Worm (Caenorhabditis elegans) whole organism, mixed stage, embryonic: ENCODE results near the gene rcan-1.

Experiments
- M03D4.4 ChIP-seq: sonication (generic microtip); optimal IDR thresholded peaks from 2 replicates; lab custom pipeline; 2017; ENCODE audit warnings: mild to moderate bottlenecking, missing genetic modification characterization, missing compliant biosample characterization
- bed-3 ChIP-seq: fragments of 200-800 bp; sonication (Bioruptor generic); optimal IDR thresholded peaks from 3 replicates; lab custom pipeline; 2018; ENCODE audit warnings: mild to moderate bottlenecking, missing genetic modification characterization, moderate library complexity, missing compliant biosample characterization
- blmp-1 ChIP-seq: fragments of 150-350 bp; optimal IDR thresholded peaks from 2 replicates; lab custom pipeline; 2014; ENCODE audit warnings: missing biosample characterization, missing genetic modification characterization
- ceh-39 ChIP-seq: fragments of 150-350 bp; optimal IDR thresholded peaks from 2 replicates; lab custom pipeline; 2014; ENCODE audit warnings: missing biosample characterization, missing genetic modification characterization
- ceh-43 ChIP-seq: fragments of 200-800 bp; sonication (Bioruptor generic); optimal IDR thresholded peaks from 2 replicates; lab custom pipeline; 2018; ENCODE audit warnings: mild to moderate bottlenecking, missing genetic modification characterization, moderate library complexity, missing compliant biosample characterization
- ceh-83 ChIP-seq: fragments of 200-800 bp; sonication (Bioruptor generic); optimal IDR thresholded peaks from 2 replicates; lab custom pipeline; 2018; ENCODE audit warnings: mild to moderate bottlenecking, missing genetic modification characterization, missing compliant biosample characterization
- ces-1 ChIP-seq: fragments of 150-350 bp; optimal IDR thresholded peaks from 2 replicates; lab custom pipeline; 2014; ENCODE audit warnings: missing biosample characterization, missing genetic modification reagents, missing genetic modification characterization
- cnd-1 ChIP-seq: fragments of 200-800 bp; sonication (Bioruptor generic); optimal IDR thresholded peaks from 2 replicates; lab custom pipeline; 2018; ENCODE audit warnings: mild to moderate bottlenecking, missing genetic modification characterization, missing compliant biosample characterization
- drap-1 ChIP-seq: fragments of 200-800 bp; sonication (Bioruptor generic); optimal IDR thresholded peaks from 3 replicates; lab custom pipeline; 2018; ENCODE audit warnings: mild to moderate bottlenecking, missing genetic modification characterization, missing compliant biosample characterization
- elt-1 ChIP-seq: sonication (generic microtip); optimal IDR thresholded peaks from 2 replicates; lab custom pipeline; 2017; ENCODE audit warnings: missing genetic modification characterization, mild to moderate bottlenecking, missing compliant biosample characterization, antibody characterized with exemption, moderate library complexity, borderline replicate concordance; ENCODE audit not compliant: insufficient read depth
- elt-3 ChIP-seq: fragments of 150-350 bp; optimal IDR thresholded peaks from 2 replicates; lab custom pipeline; 2014; ENCODE audit warnings: missing biosample characterization, missing genetic modification characterization
- flh-1 ChIP-seq: fragments of 200-800 bp; sonication (Bioruptor generic); optimal IDR thresholded peaks from 2 replicates; lab custom pipeline; 2018; ENCODE audit warnings: mild to moderate bottlenecking, missing genetic modification characterization, moderate library complexity, missing compliant biosample characterization
- ham-2 ChIP-seq: fragments of 200-800 bp; sonication (Bioruptor generic); optimal IDR thresholded peaks from 2 replicates; lab custom pipeline; 2018; ENCODE audit warnings: mild to moderate bottlenecking, missing genetic modification characterization, missing compliant biosample characterization
- hlh-1 ChIP-seq: fragments of 150-350 bp; optimal IDR thresholded peaks from 2 replicates; lab custom pipeline; 2014; ENCODE audit warnings: missing biosample characterization, missing genetic modification reagents, missing genetic modification characterization
- lin-13 ChIP-seq: fragments of 150-350 bp; optimal IDR thresholded peaks from 2 replicates; lab custom pipeline; 2014; ENCODE audit warnings: missing biosample characterization, missing genetic modification characterization
- lin-32 ChIP-seq: fragments of 200-800 bp; sonication (Bioruptor generic); optimal IDR thresholded peaks from 2 replicates; lab custom pipeline; 2018; ENCODE audit warnings: mild to moderate bottlenecking, missing genetic modification characterization, missing compliant biosample characterization
- lsy-2 ChIP-seq: fragments of 150-350 bp; optimal IDR thresholded peaks from 2 replicates; lab custom pipeline; 2014; ENCODE audit warnings: missing biosample characterization, missing genetic modification characterization
- mab-5 ChIP-seq: fragments of 150-350 bp; optimal IDR thresholded peaks from 2 replicates; lab custom pipeline; 2014; ENCODE audit warnings: missing biosample characterization, missing genetic modification characterization
- mep-1 ChIP-seq: fragments of 150-350 bp; optimal IDR thresholded peaks from 2 replicates; lab custom pipeline; 2017; ENCODE audit warnings: missing biosample characterization, missing genetic modification reagents, missing genetic modification characterization, inconsistent platforms
- mls-2 ChIP-seq: sonication (generic microtip); optimal IDR thresholded peaks from 2 replicates; lab custom pipeline; 2016; ENCODE audit warnings: mild to moderate bottlenecking, missing genetic modification characterization, moderate library complexity, missing compliant biosample characterization
- nhr-12 ChIP-seq: fragments of 150-350 bp; optimal IDR thresholded peaks from 2 replicates; lab custom pipeline; 2014; ENCODE audit warnings: missing biosample characterization, missing genetic modification characterization
- nhr-2 ChIP-seq: fragments of 150-350 bp; optimal IDR thresholded peaks from 2 replicates; lab custom pipeline; 2014; ENCODE audit warnings: missing biosample characterization, missing genetic modification characterization
- nhr-237 ChIP-seq: fragments of 150-350 bp; optimal IDR thresholded peaks from 2 replicates; lab custom pipeline; 2014; ENCODE audit warnings: missing biosample characterization, missing genetic modification characterization
- nhr-28 ChIP-seq: fragments of 150-350 bp; optimal IDR thresholded peaks from 2 replicates; lab custom pipeline; 2014; ENCODE audit warnings: missing biosample characterization, missing genetic modification characterization
- nhr-76 ChIP-seq: sonication (generic microtip); optimal IDR thresholded peaks from 2 replicates; lab custom pipeline; 2017; ENCODE audit warnings: missing biosample characterization, missing genetic modification characterization
- pha-4 ChIP-seq: fragments of 150-350 bp; optimal IDR thresholded peaks from 2 replicates; lab custom pipeline; 2018; ENCODE audit warnings: missing biosample characterization, missing genetic modification reagents, missing genetic modification characterization
- sem-2 ChIP-seq: fragments of 200-800 bp; sonication (Bioruptor generic); optimal IDR thresholded peaks from 2 replicates; lab custom pipeline; 2018; ENCODE audit warnings: mild to moderate bottlenecking, missing genetic modification characterization, missing compliant biosample characterization
- snpc-4 ChIP-seq: fragments of 150-350 bp; optimal IDR thresholded peaks from 2 replicates; lab custom pipeline; 2014; ENCODE audit warnings: missing biosample characterization, missing genetic modification characterization
- sptf-1 ChIP-seq: sonication (generic microtip); optimal IDR thresholded peaks from 2 replicates; lab custom pipeline; 2017; ENCODE audit warnings: mild to moderate bottlenecking, missing genetic modification characterization, moderate library complexity, missing compliant biosample characterization
- tbx-8 ChIP-seq: fragments of 200-800 bp; sonication (Bioruptor generic); optimal IDR thresholded peaks from 2 replicates; lab custom pipeline; 2018; ENCODE audit warnings: mild to moderate bottlenecking, missing genetic modification characterization, moderate library complexity, missing compliant biosample characterization
- unc-120 ChIP-seq: sonication (generic microtip); optimal IDR thresholded peaks from 2 replicates; lab custom pipeline; 2017; ENCODE audit warnings: missing genetic modification characterization, missing compliant biosample characterization; ENCODE audit not compliant: poor library complexity, severe bottlenecking
- unc-39 ChIP-seq: fragments of 150-350 bp; optimal IDR thresholded peaks from 2 replicates; lab custom pipeline; 2014; ENCODE audit warnings: missing biosample characterization, missing genetic modification characterization
- unc-62 ChIP-seq: fragments of 150-350 bp; optimal IDR thresholded peaks from 2 replicates; lab custom pipeline; 2014; ENCODE audit warnings: missing biosample characterization, missing genetic modification reagents, missing genetic modification characterization
- zip-8 ChIP-seq: fragments of 150-350 bp; optimal IDR thresholded peaks from 2 replicates; lab custom pipeline; 2014; ENCODE audit warnings: missing biosample characterization, missing genetic modification characterization
- ztf-11 ChIP-seq: fragments of 150-350 bp; optimal IDR thresholded peaks from 2 replicates; lab custom pipeline; 2014; ENCODE audit warnings: missing biosample characterization, missing genetic modification characterization

Gene rcan-1

ce11 chrIII:5692690-5693089 lies 8.8 kb upstream of the rcan-1 start, which contains the start of the genes abi-1 and arle-14:
Gene abi-1, minus strand, starts transcription at chrIII:5692740.
Gene arle-14, plus strand, starts transcription at chrIII:5692906.
- TF ChIP-seq mep-1 = peak; percentile 31
- TF ChIP-seq drap-1 (GFP tag; lab: Kevin White, UChicago) = no peak
- TF ChIP-seq sptf-1 = peak; percentile 19
- no peak for TF ChIP-seq unc-120 (tag; lab: Kevin White, UChicago)
- no peak for TF ChIP-seq ham-2 (GFP tag; lab: Kevin White, UChicago)
- no peak for TF ChIP-seq M03D4.4 (tag; lab: Kevin White, UChicago)
- no peak for TF ChIP-seq pha-4
- TF ChIP-seq nhr-76 (tag; lab: Kevin White, UChicago) = no peak
- no peak for TF ChIP-seq unc-62 (GFP tag; lab: Kevin White, UChicago)
- TF ChIP-seq sem-2 (GFP tag; lab: Kevin White, UChicago) = no peak
- TF ChIP-seq ces-1 (GFP tag; lab: Kevin White, UChicago) = peak; percentile 76
- peak; percentile 10 for TF ChIP-seq lsy-2 (tag; lab: Kevin White, UChicago)
- no peak for TF ChIP-seq ceh-43 (GFP tag; lab: Kevin White, UChicago)
- no peak for TF ChIP-seq elt-3 (tag; lab: Kevin White, UChicago)
- no peak for TF ChIP-seq bed-3 (GFP tag; lab: Kevin White, UChicago)

- no peak for TF ChIP-seq ceh-43 (GFP tag; lab: Kevin White, UChicago)
- no peak for TF ChIP-seq unc-39 (tag; lab: Kevin White, UChicago)
- TF ChIP-seq nhr-2 = no peak
- TF ChIP-seq mab-5 (tag; lab: Kevin White, UChicago) = no peak
- no peak for TF ChIP-seq sptf-1
- no peak for TF ChIP-seq blmp-1 (tag; lab: Kevin White, UChicago)
- TF ChIP-seq elt-1 (tag; lab: Kevin White, UChicago) = no peak
- no peak for TF ChIP-seq unc-120 (tag; lab: Kevin White, UChicago)
- no peak for TF ChIP-seq mls-2 (tag; lab: Kevin White, UChicago)
Measured at ce11 chrIII:5691826-5692225, 7.9 kb upstream of the rcan-1 start.

ce11 chrIII:5688246-5688645 lies 4.3 kb upstream of the rcan-1 start:
- TF ChIP-seq pha-4 (peak; percentile 75), nhr-28 (no peak), ces-1 (GFP tag; lab: Kevin White, UChicago) (peak; percentile 27), elt-1 (tag; lab: Kevin White, UChicago) (no peak), ceh-39 (tag; lab: Kevin White, UChicago) (no peak), lsy-2 (tag; lab: Kevin White, UChicago) (peak; percentile 33), ceh-43 (GFP tag; lab: Kevin White, UChicago) (no peak)

- TF ChIP-seq tbx-8 (GFP tag; lab: Kevin White, UChicago) = no peak
- TF ChIP-seq nhr-28 = no peak
- TF ChIP-seq elt-1 (tag; lab: Kevin White, UChicago) = no peak
- TF ChIP-seq mep-1 = no peak
- no peak for TF ChIP-seq sem-2 (GFP tag; lab: Kevin White, UChicago)
- no peak for TF ChIP-seq nhr-2
- no peak for TF ChIP-seq unc-39 (tag; lab: Kevin White, UChicago)
- TF ChIP-seq ham-2 (GFP tag; lab: Kevin White, UChicago) = no peak
- TF ChIP-seq, all 35 proteins: peak for 0
Measured at ce11 chrIII:5680141-5680540, 3.8 kb downstream of the rcan-1 start, which contains the start of gene pst-2. Gene pst-2, plus strand, starts transcription at chrIII:5680433.

- TF ChIP-seq M03D4.4 (tag; lab: Kevin White, UChicago) (peak; percentile 89), nhr-28 (peak; percentile 24), elt-1 (tag; lab: Kevin White, UChicago) (peak; percentile 53), snpc-4 (tag; lab: Kevin White, UChicago) (no peak), hlh-1 (tag; lab: Kevin White, UChicago) (peak; percentile 66), ces-1 (GFP tag; lab: Kevin White, UChicago) (peak; percentile 81), unc-39 (tag; lab: Kevin White, UChicago) (no peak), nhr-2 (peak; percentile 54), drap-1 (GFP tag; lab: Kevin White, UChicago) (peak; percentile 86), sptf-1 (peak; percentile 88), lin-32 (GFP tag; lab: Kevin White, UChicago) (no peak), bed-3 (GFP tag; lab: Kevin White, UChicago) (peak; percentile 26), flh-1 (no peak), ceh-83 (GFP tag; lab: Kevin White, UChicago) (peak; percentile 25), lsy-2 (tag; lab: Kevin White, UChicago) (peak; percentile 92), mep-1 (peak; percentile 100), nhr-12 (tag; lab: Kevin White, UChicago) (peak; percentile 90), elt-3 (tag; lab: Kevin White, UChicago) (peak; percentile 55), pha-4 (peak; percentile 99), lin-13 (tag; lab: Kevin White, UChicago) (peak; percentile 99), mls-2 (tag; lab: Kevin White, UChicago) (peak; percentile 73), unc-120 (tag; lab: Kevin White, UChicago) (peak; percentile 88), zip-8 (tag; lab: Kevin White, UChicago) (no peak), blmp-1 (tag; lab: Kevin White, UChicago) (no peak), nhr-76 (tag; lab: Kevin White, UChicago) (no peak), sem-2 (GFP tag; lab: Kevin White, UChicago) (peak; percentile 11), unc-62 (GFP tag; lab: Kevin White, UChicago) (peak; percentile 85), ceh-39 (tag; lab: Kevin White, UChicago) (peak; percentile 95), tbx-8 (GFP tag; lab: Kevin White, UChicago) (peak; percentile 55), cnd-1 (tag; lab: Kevin White, UChicago) (peak; percentile 45), mab-5 (tag; lab: Kevin White, UChicago) (peak; percentile 60), ztf-11 (tag; lab: Kevin White, UChicago) (peak; percentile 69), ham-2 (GFP tag; lab: Kevin White, UChicago) (peak; percentile 87), ceh-43 (GFP tag; lab: Kevin White, UChicago) (peak; percentile 9), nhr-237 (tag; lab: Kevin White, UChicago) (peak; percentile 98)
Measured at ce11 chrIII:5678935-5679334, 5.0 kb downstream of the rcan-1 start, which contains the start of the genes ska-3 and rps-12. Gene ska-3, minus strand, starts transcription at chrIII:5679005. Gene rps-12, plus strand, starts transcription at chrIII:5679298.
